Worm (Caenorhabditis elegans) whole organism, midembryonic: ENCODE results near the gene Y43F8B.22.

Source experiments
- T22C8.4 ChIP-seq: fragments of 200-800 bp; sonication (Bioruptor generic); IDR thresholded peaks from 2 replicates; pipeline ENCODE4 v1.3.6; 2022; ENCODE audit warnings: missing genetic modification characterization, missing compliant biosample characterization
- cog-1 ChIP-seq: sonication (generic microtip); optimal IDR thresholded peaks from 2 replicates; lab custom pipeline; 2016; ENCODE audit warnings: missing genetic modification characterization, missing compliant biosample characterization
- flt-1 ChIP-seq: fragments of 200-800 bp; sonication (Bioruptor generic); IDR thresholded peaks from 2 replicates; pipeline ENCODE4 v1.3.6; 2022; ENCODE audit warnings: missing genetic modification characterization, missing compliant biosample characterization
- klf-2 ChIP-seq: fragments of 200-800 bp; sonication (Bioruptor generic); conservative IDR thresholded peaks from 2 replicates; pipeline ENCODE4 v1.3.6; 2022; ENCODE audit warnings: missing genetic modification reagents, missing genetic modification characterization, missing compliant biosample characterization
- med-1 ChIP-seq: sonication (generic microtip); optimal IDR thresholded peaks from 2 replicates; lab custom pipeline; 2017; ENCODE audit warnings: missing genetic modification characterization, mild to moderate bottlenecking, missing compliant biosample characterization, antibody characterized with exemption, missing genetic modification reagents; ENCODE audit not compliant: insufficient read depth
- ref-1 ChIP-seq: fragments of 200-800 bp; sonication (Bioruptor generic); conservative IDR thresholded peaks from 2 replicates; pipeline ENCODE4 v1.3.6; 2022; ENCODE audit warnings: missing genetic modification reagents, missing genetic modification characterization, missing compliant biosample characterization
- tab-1 ChIP-seq: fragments of 200-800 bp; sonication (Bioruptor generic); IDR thresholded peaks from 2 replicates; pipeline ENCODE4 v1.3.6; 2022; ENCODE audit warnings: missing genetic modification characterization, missing compliant biosample characterization
- ztf-23 ChIP-seq: fragments of 200-800 bp; sonication (Bioruptor generic); IDR thresholded peaks from 2 replicates; pipeline ENCODE4 v1.3.6; 2022; ENCODE audit warnings: missing genetic modification reagents, missing genetic modification characterization, missing compliant biosample characterization
- ztf-29 ChIP-seq: fragments of 200-800 bp; sonication (Bioruptor generic); IDR thresholded peaks from 2 replicates; pipeline ENCODE4 v1.3.6; 2022; ENCODE audit warnings: missing genetic modification reagents, missing genetic modification characterization, missing compliant biosample characterization

DNA sequence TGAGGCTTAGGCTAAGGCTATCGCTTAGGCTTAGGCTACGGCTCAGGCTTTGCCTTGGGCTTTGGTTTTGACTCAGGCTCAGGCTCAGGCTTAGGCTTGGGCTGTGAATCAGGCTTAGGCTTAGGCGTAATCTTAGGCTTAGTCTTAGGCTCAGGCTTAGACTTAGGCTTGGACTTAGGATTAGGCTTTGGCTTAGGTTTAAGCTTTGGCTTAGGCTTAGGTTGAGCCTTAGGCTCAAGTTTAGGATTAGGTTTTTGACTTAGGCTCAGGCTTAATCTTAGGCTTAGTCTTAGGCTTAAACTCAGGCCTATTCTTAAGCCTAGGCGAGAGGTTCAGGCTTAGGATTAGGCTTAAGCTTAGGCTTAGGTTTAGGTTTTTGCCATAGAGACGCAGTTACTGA is 27.7 kb downstream of the Y43F8B.22 start:
- TF ChIP-seq cog-1 (tag; lab: Kevin White, UChicago) (no peak), flt-1 (GFP tag; lab: Robert Waterston, UW) (no peak), ztf-23 (GFP tag; lab: Robert Waterston, UW) (no peak), tab-1 (GFP tag; lab: Robert Waterston, UW) (no peak), ref-1 (GFP tag; lab: Robert Waterston, UW) (no peak), ztf-29 (GFP tag; lab: Robert Waterston, UW) (no peak), med-1 (no peak), klf-2 (GFP tag; lab: Robert Waterston, UW) (no peak), T22C8.4 (GFP tag; lab: Robert Waterston, UW) (no peak)
